Fruit fly (Drosophila melanogaster): ENCODE results near the gene CG5359.

dm6 chr3R:10028378-10028777 is 27.3 kb upstream of the CG5359 start:
- TF ChIP-seq Myc (optimal IDR thresholded peaks at IDR 0.05) (no peak), Sin3A (optimal IDR thresholded peaks at IDR 0.05) (no peak), psq (optimal IDR thresholded peaks at IDR 0.05) (no peak), h (optimal IDR thresholded peaks at IDR 0.05) (no peak), ttk (optimal IDR thresholded peaks at IDR 0.05) (no peak)
